Fruit fly (Drosophila melanogaster) whole organism, embryonic: ENCODE measurements around the gene CG17109.

ENCODE experiments used
- CG10274 ChIP-seq: fragments of 200-800 bp; sonication (Bioruptor generic); optimal IDR thresholded peaks from 3 replicates; lab custom pipeline; 2017; ENCODE audit warnings: missing biosample characterization, mild to moderate bottlenecking, missing genetic modification characterization
- CG11456 ChIP-seq: fragments of 200-800 bp; sonication (Bioruptor generic); IDR thresholded peaks from 3 replicates; pipeline ENCODE4 v1.3.6; 2022; ENCODE audit warnings: missing biosample characterization, missing genetic modification characterization
- CG14014 ChIP-seq: fragments of 200-800 bp; sonication (Bioruptor generic); IDR thresholded peaks from 2 replicates; pipeline ENCODE4 v1.3.6; 2022; ENCODE audit warnings: missing biosample characterization, missing genetic modification characterization
- CG15011 ChIP-seq: fragments of 200-800 bp; sonication (Bioruptor generic); optimal IDR thresholded peaks from 3 replicates; lab custom pipeline; 2018; ENCODE audit warnings: missing biosample characterization, mild to moderate bottlenecking, missing genetic modification characterization
- CG15073 ChIP-seq: fragments of 200-800 bp; sonication (Bioruptor generic); optimal IDR thresholded peaks from 2 replicates; lab custom pipeline; 2016; ENCODE audit warnings: missing biosample characterization, missing genetic modification characterization
- CG15269 ChIP-seq: fragments of 200-800 bp; sonication (Bioruptor generic); optimal IDR thresholded peaks from 2 replicates; lab custom pipeline; 2018; ENCODE audit warnings: missing biosample characterization, mild to moderate bottlenecking, missing genetic modification characterization, moderate library complexity
- CG1529 ChIP-seq: fragments of 200-800 bp; sonication (Bioruptor generic); optimal IDR thresholded peaks from 3 replicates; lab custom pipeline; 2018; ENCODE audit warnings: missing biosample characterization, missing genetic modification characterization
- CG15514 ChIP-seq: fragments of 200-800 bp; sonication (Bioruptor generic); optimal IDR thresholded peaks from 3 replicates; lab custom pipeline; 2017; ENCODE audit warnings: missing biosample characterization, missing genetic modification characterization, mild to moderate bottlenecking, moderate library complexity, missing genetic modification reagents
- CG1603 ChIP-seq: fragments of 200-800 bp; sonication (Bioruptor generic); optimal IDR thresholded peaks from 2 replicates; lab custom pipeline; 2019; ENCODE audit warnings: missing biosample characterization, mild to moderate bottlenecking, missing genetic modification characterization, moderate library complexity
- CG17186 ChIP-seq: fragments of 200-800 bp; sonication (Bioruptor generic); optimal IDR thresholded peaks from 3 replicates; lab custom pipeline; 2017; ENCODE audit warnings: missing biosample characterization, missing genetic modification reagents, missing genetic modification characterization
- CG1832 ChIP-seq: fragments of 200-800 bp; sonication (Bioruptor generic); optimal IDR thresholded peaks from 2 replicates; lab custom pipeline; 2017; ENCODE audit warnings: missing biosample characterization, mild to moderate bottlenecking, missing genetic modification characterization, inconsistent platforms
- CG2129 ChIP-seq: fragments of 200-800 bp; sonication (Bioruptor generic); IDR thresholded peaks from 2 replicates; pipeline ENCODE4 v1.3.6; 2022; ENCODE audit warnings: missing biosample characterization, missing genetic modification characterization; ENCODE audit not compliant: partially characterized antibody
- CG2678 ChIP-seq: fragments of 200-800 bp; sonication (Bioruptor generic); optimal IDR thresholded peaks from 3 replicates; lab custom pipeline; 2019; ENCODE audit warnings: missing biosample characterization, mild to moderate bottlenecking, missing genetic modification characterization, moderate library complexity
- CG30403 ChIP-seq: fragments of 200-800 bp; sonication (Bioruptor generic); optimal IDR thresholded peaks from 3 replicates; lab custom pipeline; 2016; ENCODE audit warnings: missing biosample characterization, missing genetic modification characterization
- CG3726 ChIP-seq: fragments of 200-800 bp; sonication (Bioruptor generic); IDR thresholded peaks from 3 replicates; pipeline ENCODE4, ENCODE4 v1.3.6; 2022; ENCODE audit warnings: missing biosample characterization, missing genetic modification characterization
- CG42726 ChIP-seq: fragments of 200-800 bp; sonication (Bioruptor generic); IDR thresholded peaks from 2 replicates; pipeline ENCODE4 v1.3.6; 2022; ENCODE audit warnings: missing biosample characterization, missing genetic modification characterization; ENCODE audit not compliant: partially characterized antibody
- CG5180 ChIP-seq: fragments of 200-800 bp; sonication (Bioruptor generic); optimal IDR thresholded peaks from 3 replicates; lab custom pipeline; 2017; ENCODE audit warnings: missing biosample characterization, missing genetic modification characterization, mild to moderate bottlenecking, moderate library complexity, missing genetic modification reagents
- CG6854 ChIP-seq: fragments of 200-800 bp; sonication (Bioruptor generic); optimal IDR thresholded peaks from 3 replicates; lab custom pipeline; 2017; ENCODE audit warnings: missing biosample characterization, mild to moderate bottlenecking, missing genetic modification characterization
- CG8944 ChIP-seq: fragments of 200-800 bp; sonication (Bioruptor generic); optimal IDR thresholded peaks from 3 replicates; lab custom pipeline; 2016; ENCODE audit warnings: missing biosample characterization, missing genetic modification characterization
- CoRest ChIP-seq: fragments of 200-800 bp; sonication (Bioruptor generic); optimal IDR thresholded peaks from 3 replicates; lab custom pipeline; 2018; ENCODE audit warnings: missing biosample characterization, mild to moderate bottlenecking, missing genetic modification characterization, moderate library complexity
- Drgx ChIP-seq: fragments of 200-800 bp; sonication (Bioruptor generic); IDR thresholded peaks from 2 replicates; pipeline ENCODE4 v1.3.6; 2022; ENCODE audit warnings: missing biosample characterization, missing genetic modification characterization
- H15 ChIP-seq: fragments of 200-800 bp; sonication (Bioruptor generic); IDR thresholded peaks from 3 replicates; pipeline ENCODE4 v1.3.6; 2022; ENCODE audit warnings: missing biosample characterization, missing genetic modification characterization
- HmgZ ChIP-seq: fragments of 200-800 bp; sonication (Bioruptor generic); optimal IDR thresholded peaks from 2 replicates; lab custom pipeline; 2018; ENCODE audit warnings: missing biosample characterization, mild to moderate bottlenecking, missing genetic modification characterization
- Hmr ChIP-seq: fragments of 200-800 bp; sonication (Bioruptor generic); optimal IDR thresholded peaks from 3 replicates; lab custom pipeline; 2017; ENCODE audit warnings: mild to moderate bottlenecking, missing biosample characterization, missing genetic modification reagents, missing genetic modification characterization
- Hmx ChIP-seq: fragments of 200-800 bp; sonication (Bioruptor generic); optimal IDR thresholded peaks from 2 replicates; lab custom pipeline; 2016; ENCODE audit warnings: missing biosample characterization, missing genetic modification characterization
- Optix ChIP-seq: fragments of 200-800 bp; sonication (Bioruptor generic); IDR thresholded peaks from 3 replicates; pipeline ENCODE4 v1.3.6; 2022; ENCODE audit warnings: missing biosample characterization, missing genetic modification characterization
- Side ChIP-seq: fragments of 200-800 bp; sonication (Bioruptor generic); optimal IDR thresholded peaks from 2 replicates; lab custom pipeline; 2016; ENCODE audit warnings: missing biosample characterization, missing genetic modification characterization
- Sox100B ChIP-seq: fragments of 200-800 bp; sonication (Bioruptor generic); optimal IDR thresholded peaks from 3 replicates; lab custom pipeline; 2018; ENCODE audit warnings: missing biosample characterization, mild to moderate bottlenecking, missing genetic modification characterization
- abd-A ChIP-seq: fragments of 200-800 bp; sonication (Bioruptor generic); optimal IDR thresholded peaks from 3 replicates; lab custom pipeline; 2019; ENCODE audit warnings: missing biosample characterization, mild to moderate bottlenecking, missing genetic modification characterization, moderate library complexity
- al ChIP-seq: fragments of 200-800 bp; sonication (Bioruptor generic); IDR thresholded peaks from 2 replicates; pipeline ENCODE4 v1.3.6; 2022; ENCODE audit warnings: missing biosample characterization, missing genetic modification characterization
- ase ChIP-seq: fragments of 200-800 bp; sonication (Bioruptor generic); IDR thresholded peaks from 3 replicates; pipeline ENCODE4 v1.3.6; 2022; ENCODE audit warnings: missing biosample characterization, missing genetic modification characterization
- bab2 ChIP-seq: fragments of 200-800 bp; sonication (Bioruptor generic); optimal IDR thresholded peaks from 2 replicates; lab custom pipeline; 2016; ENCODE audit warnings: missing biosample characterization, missing genetic modification characterization
- cg ChIP-seq: fragments of 200-800 bp; sonication (Bioruptor generic); optimal IDR thresholded peaks from 3 replicates; lab custom pipeline; 2019; ENCODE audit warnings: missing biosample characterization, mild to moderate bottlenecking, missing genetic modification characterization, moderate library complexity
- chm ChIP-seq: fragments of 200-800 bp; sonication (Bioruptor generic); IDR thresholded peaks from 2 replicates; pipeline ENCODE4 v1.3.6; 2022; ENCODE audit warnings: missing biosample characterization, missing genetic modification characterization
- crc ChIP-seq: fragments of 200-800 bp; sonication (Bioruptor generic); optimal IDR thresholded peaks from 2 replicates; lab custom pipeline; 2016; ENCODE audit warnings: missing biosample characterization, missing genetic modification characterization
- cwo ChIP-seq: fragments of 200-800 bp; sonication (Bioruptor generic); optimal IDR thresholded peaks from 3 replicates; lab custom pipeline; 2017; ENCODE audit warnings: missing biosample characterization, missing genetic modification characterization, mild to moderate bottlenecking, moderate library complexity, missing genetic modification reagents
- dmrt99B ChIP-seq: fragments of 200-800 bp; sonication (Bioruptor generic); optimal IDR thresholded peaks from 2 replicates; lab custom pipeline; 2018; ENCODE audit warnings: missing biosample characterization, mild to moderate bottlenecking, missing genetic modification characterization, moderate library complexity
- eyg ChIP-seq: fragments of 200-800 bp; sonication (Bioruptor generic); optimal IDR thresholded peaks from 3 replicates; lab custom pipeline; 2016; ENCODE audit warnings: missing biosample characterization, missing genetic modification characterization
- gce ChIP-seq: fragments of 200-800 bp; sonication (Bioruptor generic); IDR thresholded peaks from 3 replicates; pipeline ENCODE4 v1.3.6; 2022; ENCODE audit warnings: missing biosample characterization, missing genetic modification characterization
- h ChIP-seq: fragments of >200 bp; optimal IDR thresholded peaks from 2 replicates; lab custom pipeline; 2017
- inv ChIP-seq: fragments of 200-800 bp; sonication (Bioruptor generic); IDR thresholded peaks from 2 replicates; pipeline ENCODE4 v1.3.6; 2022; ENCODE audit warnings: missing biosample characterization, missing genetic modification characterization; ENCODE audit not compliant: partially characterized antibody
- jigr1 ChIP-seq: fragments of 200-800 bp; sonication (Bioruptor generic); IDR thresholded peaks from 3 replicates; pipeline ENCODE4 v1.3.6; 2022; ENCODE audit warnings: missing biosample characterization, missing genetic modification characterization
- jing ChIP-seq: fragments of 200-800 bp; sonication (Bioruptor generic); optimal IDR thresholded peaks from 2 replicates; lab custom pipeline; 2018; ENCODE audit warnings: missing biosample characterization, mild to moderate bottlenecking, missing genetic modification characterization
- kah ChIP-seq: fragments of 200-800 bp; sonication (Bioruptor generic); optimal IDR thresholded peaks from 2 replicates; lab custom pipeline; 2018; ENCODE audit warnings: missing biosample characterization, mild to moderate bottlenecking, missing genetic modification characterization
- nmo ChIP-seq: fragments of 200-800 bp; sonication (Bioruptor generic); optimal IDR thresholded peaks from 2 replicates; lab custom pipeline; 2018; ENCODE audit warnings: missing biosample characterization, mild to moderate bottlenecking, missing genetic modification characterization, moderate library complexity
- sens-2 ChIP-seq: fragments of 200-800 bp; sonication (Bioruptor generic); IDR thresholded peaks from 2 replicates; pipeline ENCODE4 v1.3.6; 2022; ENCODE audit warnings: missing biosample characterization, missing genetic modification characterization
- sisA ChIP-seq: fragments of 200-800 bp; sonication (Bioruptor generic); IDR thresholded peaks from 2 replicates; pipeline ENCODE4 v1.3.6; 2022; ENCODE audit warnings: missing biosample characterization, missing genetic modification characterization
- stc ChIP-seq: fragments of 200-800 bp; sonication (Bioruptor generic); IDR thresholded peaks from 2 replicates; pipeline ENCODE4 v1.3.6; 2022; ENCODE audit warnings: missing biosample characterization, missing genetic modification characterization
- stwl ChIP-seq: fragments of 200-800 bp; sonication (Bioruptor generic); optimal IDR thresholded peaks from 3 replicates; lab custom pipeline; 2018; ENCODE audit warnings: missing biosample characterization, mild to moderate bottlenecking, missing genetic modification characterization, moderate library complexity
- wdn ChIP-seq: fragments of 200-800 bp; sonication (Bioruptor generic); IDR thresholded peaks from 2 replicates; pipeline ENCODE4 v1.3.6; 2022; ENCODE audit warnings: missing biosample characterization, missing genetic modification characterization
- zf30C ChIP-seq: fragments of 200-800 bp; sonication (Bioruptor generic); optimal IDR thresholded peaks from 3 replicates; lab custom pipeline; 2018; ENCODE audit warnings: missing biosample characterization, mild to moderate bottlenecking, missing genetic modification characterization

Gene CG17109

DNA sequence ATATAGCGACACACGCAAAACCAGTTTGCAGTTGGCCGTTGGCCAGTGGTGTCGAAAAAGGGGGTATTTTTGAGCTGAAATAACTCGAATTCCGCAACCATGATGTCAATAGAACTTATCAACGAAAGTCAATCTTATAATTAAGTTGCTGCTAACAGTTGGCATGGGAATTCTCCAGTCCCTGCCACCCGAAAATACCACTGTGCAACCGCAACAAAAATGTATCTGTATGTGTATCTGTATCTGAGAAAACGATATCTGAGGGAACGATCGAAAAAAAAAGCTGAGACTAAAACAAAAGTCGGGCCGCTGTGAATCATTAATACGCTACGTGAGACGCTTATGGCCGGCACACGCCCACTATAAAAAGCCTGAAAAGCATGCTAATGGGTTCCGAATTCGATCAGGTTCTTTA is 49.0 kb upstream of the CG17109 start (continued):
- TF ChIP-seq CG8944 (GFP tag; lab: Kevin White, UChicago) (no peak), Hmx (GFP tag; lab: Kevin White, UChicago) (no peak), h (lab: Kevin White, UChicago) (no peak), abd-A (peak; percentile 60), zf30C (GFP tag; lab: Kevin White, UChicago) (no peak), CG15514 (GFP tag; lab: Kevin White, UChicago) (peak; percentile 39), CG15011 (GFP tag; lab: Kevin White, UChicago) (no peak), CG2129 (GFP tag; lab: Robert Waterston, UW) (no peak), Side (GFP tag; lab: Kevin White, UChicago) (peak; percentile 47), Sox100B (GFP tag; lab: Kevin White, UChicago) (no peak), HmgZ (tag; lab: Kevin White, UChicago) (no peak), CG5180 (GFP tag; lab: Kevin White, UChicago) (no peak), inv (GFP tag; lab: Robert Waterston, UW) (no peak), nmo (GFP tag; lab: Kevin White, UChicago) (peak; percentile 14), crc (GFP tag; lab: Kevin White, UChicago) (no peak), Hmr (GFP tag; lab: Kevin White, UChicago) (peak; percentile 60), CG1832 (no peak), kah (GFP tag; lab: Kevin White, UChicago) (no peak), stc (GFP tag; lab: Robert Waterston, UW) (peak; percentile 25; the same call in 1 of the 2 replicates), eyg (GFP tag; lab: Kevin White, UChicago) (peak; percentile 0), CG14014 (GFP tag; lab: Robert Waterston, UW) (peak; percentile 65), cwo (GFP tag; lab: Kevin White, UChicago) (peak; percentile 19), jing (GFP tag; lab: Kevin White, UChicago) (no peak), sens-2 (GFP tag; lab: Robert Waterston, UW) (no peak), CG1603 (tag; lab: Kevin White, UChicago) (peak; percentile 7), wdn (GFP tag; lab: Robert Waterston, UW) (peak; percentile 44; the same call in 1 of the 2 replicates), CG3726 (GFP tag; lab: Robert Waterston, UW) (no peak), CG30403 (GFP tag; lab: Kevin White, UChicago) (peak; percentile 47), chm (no peak), gce (GFP tag; lab: Robert Waterston, UW) (no peak), H15 (GFP tag; lab: Robert Waterston, UW) (0 out of 3 replicates have a peak, but pooled peaks have one; percentile 26), ase (GFP tag; lab: Robert Waterston, UW) (peak; percentile 45; the same call in 1 of the 3 replicates), CoRest (peak; percentile 40), al (GFP tag; lab: Robert Waterston, UW) (peak; percentile 74), CG10274 (GFP tag; lab: Kevin White, UChicago) (peak; percentile 67), CG15073 (no peak), jigr1 (GFP tag; lab: Robert Waterston, UW) (no peak), cg (GFP tag; lab: Kevin White, UChicago) (peak; percentile 17), CG15269 (tag; lab: Kevin White, UChicago) (peak; percentile 57), CG17186 (GFP tag; lab: Kevin White, UChicago) (no peak), Optix (GFP tag; lab: Robert Waterston, UW) (0 out of 3 replicates have a peak, but pooled peaks have one; percentile 29), stwl (tag; lab: Kevin White, UChicago) (no peak), CG2678 (peak; percentile 50), dmrt99B (peak; percentile 32), Drgx (GFP tag; lab: Robert Waterston, UW) (peak; percentile 79), CG6854 (GFP tag; lab: Kevin White, UChicago) (no peak), sisA (GFP tag; lab: Robert Waterston, UW) (peak; percentile 49; the same call in 1 of the 2 replicates), CG11456 (peak; percentile 71; the same call in 2 of the 3 replicates), CG42726 (GFP tag; lab: Robert Waterston, UW) (no peak), bab2 (peak; percentile 23), CG1529 (GFP tag; lab: Kevin White, UChicago) (no peak)
